Worm (Caenorhabditis elegans): ENCODE data around the gene spp-9.

Gene spp-9

DNA sequence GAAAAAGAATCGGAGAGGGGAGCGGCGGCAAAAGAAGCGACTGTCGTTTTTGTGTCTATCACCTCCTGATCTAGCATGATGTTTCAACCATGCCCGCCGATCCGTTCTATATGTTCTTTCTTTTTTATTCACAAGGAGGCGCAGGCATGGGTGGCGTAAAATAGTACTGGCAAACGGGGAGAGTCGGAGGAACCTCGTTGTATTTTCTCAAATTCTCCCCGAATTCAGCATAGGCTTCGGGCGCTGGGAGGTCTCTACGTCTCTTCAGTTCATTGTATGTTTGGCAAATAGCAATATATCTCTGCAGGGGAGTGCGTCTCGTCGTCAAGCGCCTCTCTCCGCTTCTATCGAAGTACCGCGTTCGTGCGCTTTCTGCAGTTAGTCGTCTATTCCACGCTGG, 22.4 kb upstream of the spp-9 start, which contains the start of gene lin-14 (continued):
- no peak for TF ChIP-seq Y75B8A.6 (GFP tag; IDR thresholded peaks at IDR 0.05)
- no peak for TF ChIP-seq lin-39 (tag; optimal IDR thresholded peaks at IDR 0.05)
- no peak for TF ChIP-seq F44E2.7 (GFP tag; IDR thresholded peaks at IDR 0.05)
- TF ChIP-seq dmd-9 (GFP tag; IDR thresholded peaks at IDR 0.05) = no peak
- TF ChIP-seq nhr-42 (GFP tag; IDR thresholded peaks at IDR 0.05) = no peak
- TF ChIP-seq nhr-111 (GFP tag; optimal IDR thresholded peaks at IDR 0.05) = no peak
- TF ChIP-seq daf-8 (GFP tag; IDR thresholded peaks at IDR 0.05) = no peak
- TF ChIP-seq lir-3 (tag; optimal IDR thresholded peaks at IDR 0.05) = no peak
- no peak for TF ChIP-seq fkh-10 (GFP tag; optimal IDR thresholded peaks at IDR 0.05)
- no peak for TF ChIP-seq lim-7 (GFP tag; IDR thresholded peaks at IDR 0.05)
- TF ChIP-seq saeg-2 (GFP tag; IDR thresholded peaks at IDR 0.05) = no peak
- no peak for TF ChIP-seq zag-1 (tag; optimal IDR thresholded peaks at IDR 0.05)
- no peak for TF ChIP-seq R02D3.7 (tag; optimal IDR thresholded peaks at IDR 0.05)
- TF ChIP-seq egl-27 (tag; optimal IDR thresholded peaks at IDR 0.05) = no peak
- peak; percentile 64; the same call in 1 of the 2 replicates for TF ChIP-seq tra-1 (GFP tag; IDR thresholded peaks at IDR 0.05)
- peak; percentile 29 for TF ChIP-seq dpl-1 (GFP tag; optimal IDR thresholded peaks at IDR 0.05)
- peak; percentile 40; the same call in 1 of the 2 replicates for TF ChIP-seq set-16 (GFP tag; IDR thresholded peaks at IDR 0.05)
- peak; percentile 45; the same call in 1 of the 2 replicates for TF ChIP-seq dmd-6 (GFP tag; IDR thresholded peaks at IDR 0.05)
- no peak for TF ChIP-seq nhr-77 (tag; optimal IDR thresholded peaks at IDR 0.05)
- no peak for TF ChIP-seq pqm-1 (tag; optimal IDR thresholded peaks at IDR 0.05)
- TF ChIP-seq lsy-2 (tag; optimal IDR thresholded peaks at IDR 0.05) = peak; percentile 9 to 52
- no peak for TF ChIP-seq daf-12 (tag; optimal IDR thresholded peaks at IDR 0.05)
- TF ChIP-seq mdl-1 (tag; optimal IDR thresholded peaks at IDR 0.05) = peak; percentile 47 to 69
- peak; percentile 89 for TF ChIP-seq hlh-11 (tag; optimal IDR thresholded peaks at IDR 0.05)
- no peak for TF ChIP-seq nhr-10 (tag; optimal IDR thresholded peaks at IDR 0.05)
- peak; percentile 48 for TF ChIP-seq nhr-25 (tag; optimal IDR thresholded peaks at IDR 0.05; ENCODE audit: borderline replicate concordance, insufficient read depth)
- no peak for TF ChIP-seq ZK337.2 (GFP tag; IDR thresholded peaks at IDR 0.05)
- TF ChIP-seq mdt-29 (GFP tag; IDR thresholded peaks at IDR 0.05) = no peak
- TF ChIP-seq ceh-32 (tag; optimal IDR thresholded peaks at IDR 0.05; ENCODE audit: poor library complexity) = no peak
- TF ChIP-seq daf-16 (GFP tag; optimal IDR thresholded peaks at IDR 0.05) = peak in 1 of 2 experiments; percentile 27
- peak; percentile 13 for TF ChIP-seq daf-16 (tag; optimal IDR thresholded peaks at IDR 0.05)
- no peak for TF ChIP-seq ces-1 (GFP tag; optimal IDR thresholded peaks at IDR 0.05)
- no peak for TF ChIP-seq F49E8.2 (tag; optimal IDR thresholded peaks at IDR 0.05; ENCODE audit: borderline replicate concordance)
- 0 out of 2 replicates have a peak, but pooled peaks have one; percentile 9 for TF ChIP-seq lin-1 (GFP tag; IDR thresholded peaks at IDR 0.05)
- no peak for TF ChIP-seq F10B5.3 (tag; optimal IDR thresholded peaks at IDR 0.05)
- no peak for TF ChIP-seq lin-29 (GFP tag; IDR thresholded peaks at IDR 0.05)
- peak; percentile 73 for TF ChIP-seq hmg-1.1 (GFP tag; IDR thresholded peaks at IDR 0.05)
- TF ChIP-seq madf-5 (GFP tag; IDR thresholded peaks at IDR 0.05) = no peak
- no peak for TF ChIP-seq php-3 (GFP tag; IDR thresholded peaks at IDR 0.05)
- TF ChIP-seq zfp-3 (GFP tag; conservative IDR thresholded peaks at IDR 0.05) = no peak
- TF ChIP-seq zfp-2 (tag; optimal IDR thresholded peaks at IDR 0.05) = no peak
- TF ChIP-seq pha-4 (GFP tag; IDR thresholded peaks at IDR 0.05) = peak; percentile 64
- peak; percentile 59 for TF ChIP-seq pha-4 (tag; optimal IDR thresholded peaks at IDR 0.05)
- TF ChIP-seq nhr-28 (tag; optimal IDR thresholded peaks at IDR 0.05) = peak; percentile 79
- TF ChIP-seq nhr-237 (tag; optimal IDR thresholded peaks at IDR 0.05) = no peak
- no peak for TF ChIP-seq sdz-12 (GFP tag; optimal IDR thresholded peaks at IDR 0.05)
- TF ChIP-seq nhr-76 (tag; optimal IDR thresholded peaks at IDR 0.05) = no peak
- TF ChIP-seq vab-7 (GFP tag; IDR thresholded peaks at IDR 0.05) = no peak
- no peak for TF ChIP-seq unc-130 (GFP tag; optimal IDR thresholded peaks at IDR 0.05)
- 0 out of 2 replicates have a peak, but pooled peaks have one; percentile 33 for TF ChIP-seq egl-43 (GFP tag; IDR thresholded peaks at IDR 0.05)
- no peak for TF ChIP-seq duxl-1 (tag; optimal IDR thresholded peaks at IDR 0.05; ENCODE audit: poor library complexity)
- TF ChIP-seq mxl-2 (GFP tag; conservative IDR thresholded peaks at IDR 0.05) = no peak

Data from whole organism, L4 larva.